Worm (Caenorhabditis elegans) whole organism, early embryonic: ENCODE measurements around the gene Y37D8A.6.

ENCODE experiments used
- F13C5.2 ChIP-seq: sonication (generic microtip); optimal IDR thresholded peaks from 2 replicates; lab custom pipeline; 2017; ENCODE audit warnings: mild to moderate bottlenecking, missing genetic modification characterization, inconsistent platforms, missing compliant biosample characterization
- aly-1 ChIP-seq: sonication (generic microtip); optimal IDR thresholded peaks from 2 replicates; lab custom pipeline; 2016; ENCODE audit warnings: missing genetic modification characterization, missing compliant biosample characterization
- ama-1 ChIP-seq: fragments of 150-350 bp; optimal IDR thresholded peaks from 2 replicates; lab custom pipeline; 2014
- ceh-13 ChIP-seq: fragments of 200-800 bp; sonication (Bioruptor generic); optimal IDR thresholded peaks from 2 replicates; lab custom pipeline; 2018; ENCODE audit warnings: mild to moderate bottlenecking, missing genetic modification characterization, missing compliant biosample characterization
- flt-1 ChIP-seq: fragments of 200-800 bp; sonication (Bioruptor generic); IDR thresholded peaks from 2 replicates; pipeline ENCODE4 v1.3.6; 2022; ENCODE audit warnings: missing genetic modification characterization, missing compliant biosample characterization
- scrt-1 ChIP-seq: fragments of 200-800 bp; sonication (Bioruptor generic); IDR thresholded peaks from 2 replicates; pipeline ENCODE4 v1.3.6; 2022; ENCODE audit warnings: missing genetic modification characterization, missing compliant biosample characterization
- sea-1 ChIP-seq: fragments of 200-800 bp; sonication (Bioruptor generic); conservative IDR thresholded peaks from 2 replicates; pipeline ENCODE4 v1.3.6; 2022; ENCODE audit warnings: missing genetic modification characterization, missing compliant biosample characterization
- tbx-11 ChIP-seq: fragments of 200-800 bp; sonication (Bioruptor generic); IDR thresholded peaks from 2 replicates; pipeline ENCODE4 v1.3.6; 2022; ENCODE audit warnings: missing genetic modification characterization, missing compliant biosample characterization
- tbx-37 ChIP-seq: fragments of 200-800 bp; sonication (Bioruptor generic); conservative IDR thresholded peaks from 2 replicates; pipeline ENCODE4 v1.3.6; 2022; ENCODE audit warnings: missing genetic modification reagents, missing genetic modification characterization, missing compliant biosample characterization

DNA sequence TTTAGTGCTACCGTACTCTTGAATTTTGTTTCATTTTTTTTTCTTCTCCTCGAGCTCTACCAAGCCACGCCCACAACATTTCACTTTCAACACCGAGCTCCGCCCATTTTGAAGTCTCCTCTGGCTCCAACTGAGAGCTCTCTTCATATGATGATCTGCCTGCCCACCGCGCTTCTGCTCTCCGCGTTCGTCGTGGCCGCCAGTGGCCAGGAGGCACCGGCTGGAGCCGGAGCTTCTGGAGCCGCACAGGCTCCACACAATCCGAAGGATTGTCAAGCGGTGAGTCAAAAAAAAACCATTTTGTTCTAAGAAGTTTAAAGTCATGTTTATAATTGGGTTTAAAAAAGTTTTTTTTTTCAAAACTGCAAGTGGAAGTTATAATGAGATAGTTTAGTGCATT, 40.3 kb upstream of the Y37D8A.6 start, which contains the start of gene flp-14:
- TF ChIP-seq aly-1 (tag; lab: Kevin White, UChicago) (no peak), ama-1 (lab: Kevin White, UChicago) (no peak), scrt-1 (GFP tag; lab: Robert Waterston, UW) (no peak), ceh-13 (no peak), F13C5.2 (no peak), sea-1 (no peak), flt-1 (GFP tag; lab: Robert Waterston, UW) (no peak), tbx-37 (GFP tag; lab: Robert Waterston, UW) (no peak), tbx-11 (GFP tag; lab: Robert Waterston, UW) (no peak)
